Worm (Caenorhabditis elegans): ENCODE measurements around the gene B0563.6.
A peak's percentile ranks its signal among the peaks of the same experiment; 100 is the strongest.

B0563.6 gene

DNA sequence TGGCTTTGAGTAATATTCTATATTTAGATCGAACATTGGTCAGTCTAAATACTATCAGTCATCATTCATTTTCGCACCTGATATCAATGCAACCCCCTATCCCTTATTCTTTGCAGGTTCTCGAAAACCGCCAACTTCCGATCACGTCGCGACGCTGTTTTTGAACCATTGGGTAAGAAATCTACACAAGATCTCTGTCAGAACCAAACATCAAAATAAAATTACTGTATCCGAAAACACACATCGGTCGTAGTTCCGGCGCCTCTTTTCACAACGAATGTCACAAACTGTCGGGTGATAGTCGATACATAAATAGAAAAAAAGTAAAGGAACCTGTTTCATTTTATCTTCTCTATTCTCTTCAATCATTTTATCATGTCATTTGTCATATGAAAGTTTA lies 9.5 kb downstream of the B0563.6 start (continued):
- TF ChIP-seq ztf-6 (GFP tag; IDR thresholded peaks at IDR 0.05) (no peak), rpc-1 (optimal IDR thresholded peaks at IDR 0.05) (no peak), rpc-1 (tag; optimal IDR thresholded peaks at IDR 0.05) (no peak), lsl-1 (GFP tag; optimal IDR thresholded peaks at IDR 0.05) (no peak), tbx-9 (tag; optimal IDR thresholded peaks at IDR 0.05; ENCODE audit: borderline replicate concordance) (no peak), dpff-1 (tag; optimal IDR thresholded peaks at IDR 0.05) (no peak), athp-1 (tag; optimal IDR thresholded peaks at IDR 0.05) (no peak), chd-7 (tag; optimal IDR thresholded peaks at IDR 0.05) (peak; percentile 15), hmg-20 (GFP tag; IDR thresholded peaks at IDR 0.05) (no peak), hlh-12 (tag; optimal IDR thresholded peaks at IDR 0.05) (no peak), lsy-27 (tag; optimal IDR thresholded peaks at IDR 0.05; ENCODE audit: borderline replicate concordance, insufficient read depth) (no peak), ekl-4 (GFP tag; IDR thresholded peaks at IDR 0.05) (no peak), efl-1 (GFP tag; optimal IDR thresholded peaks at IDR 0.05) (no peak), ceh-91 (GFP tag; IDR thresholded peaks at IDR 0.05) (no peak), akir-1 (GFP tag; optimal IDR thresholded peaks at IDR 0.05) (no peak), nfya-1 (tag; optimal IDR thresholded peaks at IDR 0.05; ENCODE audit: borderline replicate concordance, insufficient read depth) (no peak), sea-2 (GFP tag; IDR thresholded peaks at IDR 0.05) (no peak)

DNA sequence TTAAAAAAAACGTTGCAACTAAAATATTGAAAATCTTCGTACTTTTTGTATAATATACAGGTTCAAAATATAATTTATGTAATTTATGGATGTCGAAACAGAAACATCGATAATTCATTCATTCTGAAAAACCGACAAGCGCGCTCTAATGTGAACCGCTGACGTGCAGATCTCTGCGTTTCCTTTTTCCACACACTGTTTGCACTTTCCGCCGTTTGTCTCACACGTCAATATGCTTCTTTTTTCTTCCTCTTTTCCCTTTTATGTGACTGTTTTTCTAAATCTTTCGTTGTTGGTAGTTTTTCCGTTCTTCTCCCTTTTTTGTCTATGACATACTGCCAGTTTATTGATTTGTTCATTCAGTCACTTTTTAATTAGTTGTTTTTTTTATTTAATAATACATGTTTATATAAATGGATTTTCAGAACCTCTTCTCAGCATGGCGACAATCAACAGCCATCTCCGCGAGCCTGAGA lies 12.8 kb downstream of the B0563.6 start, which contains the start of gene tmbi-4:
TSS of gene tmbi-4 (plus strand) at position 426 of the 476 bp plus-strand sequence.
- peak; percentile 15 for TF ChIP-seq unc-62 (GFP tag; optimal IDR thresholded peaks at IDR 0.05)
- TF ChIP-seq cebp-1 (GFP tag; IDR thresholded peaks at IDR 0.05) = no peak
- peak; percentile 52 for TF ChIP-seq cebp-1 (tag; optimal IDR thresholded peaks at IDR 0.05)
- TF ChIP-seq tbx-9 (tag; optimal IDR thresholded peaks at IDR 0.05; ENCODE audit: borderline replicate concordance) = no peak
- TF ChIP-seq akir-1 (GFP tag; optimal IDR thresholded peaks at IDR 0.05) = no peak
- TF ChIP-seq attf-5 (GFP tag; optimal IDR thresholded peaks at IDR 0.05) = peak; percentile 33
- peak in 1 of 2 experiments; percentile 57 for TF ChIP-seq let-607 (tag; optimal IDR thresholded peaks at IDR 0.05)
- TF ChIP-seq nhr-80 (tag; optimal IDR thresholded peaks at IDR 0.05) = peak; percentile 56
- TF ChIP-seq K12H6.12 (tag; optimal IDR thresholded peaks at IDR 0.05) = peak; percentile 8
- no peak for TF ChIP-seq sdz-38 (tag; optimal IDR thresholded peaks at IDR 0.05)
- TF ChIP-seq dpff-1 (tag; optimal IDR thresholded peaks at IDR 0.05) = no peak
- peak; percentile 83 for TF ChIP-seq hmg-1.2 (GFP tag; IDR thresholded peaks at IDR 0.05)
- 0 out of 2 replicates have a peak, but pooled peaks have one; percentile 31 for TF ChIP-seq K11D2.4 (GFP tag; IDR thresholded peaks at IDR 0.05)
- no peak for TF ChIP-seq madf-3 (GFP tag; IDR thresholded peaks at IDR 0.05)
- TF ChIP-seq lin-40 (tag; optimal IDR thresholded peaks at IDR 0.05) = peak; percentile 53
- TF ChIP-seq somi-1 (GFP tag; optimal IDR thresholded peaks at IDR 0.05) = no peak
- peak; percentile 69 for TF ChIP-seq mcd-1 (GFP tag; IDR thresholded peaks at IDR 0.05)

DNA sequence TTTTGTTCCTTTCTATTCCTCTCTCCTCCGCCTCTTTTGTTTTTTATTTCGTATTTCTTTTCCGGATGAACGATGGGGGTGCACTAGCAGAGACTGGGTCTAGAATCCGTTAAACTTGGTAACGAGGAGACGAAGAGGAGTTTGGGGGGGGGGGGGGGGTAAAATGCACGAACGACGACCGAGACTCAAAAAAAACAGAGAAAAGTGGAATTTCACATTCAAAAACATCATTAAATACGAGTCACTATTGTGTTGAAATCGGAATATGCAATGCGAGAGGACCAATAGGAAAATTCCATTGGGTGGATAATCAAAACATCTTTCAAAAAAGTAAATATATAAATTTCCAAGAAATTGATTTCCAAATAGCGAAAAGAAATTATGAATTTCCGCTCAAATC lies 16.7 kb downstream of the B0563.6 start, which contains the start of gene B0563.7:
TSS of gene B0563.7 (minus strand) at position 101 of the 400 bp plus-strand sequence.
- TF ChIP-seq nfyb-1 (GFP tag; IDR thresholded peaks at IDR 0.05) (no peak), tbp1 (GFP tag; optimal IDR thresholded peaks at IDR 0.05) (no peak), madf-8 (GFP tag; conservative IDR thresholded peaks at IDR 0.05) (no peak)

DNA sequence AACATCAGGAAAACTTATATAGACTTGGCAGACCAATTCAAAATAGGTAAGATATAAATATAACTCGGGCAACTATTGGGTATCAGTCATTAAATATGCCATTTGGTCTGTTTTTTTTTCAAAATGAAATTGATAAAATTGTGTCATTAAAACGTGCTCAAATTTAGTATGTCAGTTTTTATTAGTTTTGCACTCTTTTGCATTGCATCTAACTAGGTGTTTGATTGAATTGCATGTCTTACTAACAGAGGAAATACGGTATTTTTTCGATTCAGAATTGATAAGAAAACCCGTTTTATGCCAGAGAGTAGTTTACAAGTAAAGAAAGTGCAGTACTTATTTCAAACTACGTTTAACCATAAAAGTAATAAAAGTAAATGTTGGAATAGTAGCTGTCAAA lies 18.2 kb downstream of the B0563.6 start:
- TF ChIP-seq snpc-1.1 (tag; optimal IDR thresholded peaks at IDR 0.05; ENCODE audit: insufficient read depth) (no peak), bed-2 (GFP tag; IDR thresholded peaks at IDR 0.05) (no peak), sptf-2 (GFP tag; optimal IDR thresholded peaks at IDR 0.05) (no peak), snpc-4 (GFP tag; optimal IDR thresholded peaks at IDR 0.05) (no peak), snpc-4 (tag; optimal IDR thresholded peaks at IDR 0.05) (no peak), ccch-3 (GFP tag; optimal IDR thresholded peaks at IDR 0.05) (no peak), hrde-1 (tag; optimal IDR thresholded peaks at IDR 0.05; ENCODE audit: borderline replicate concordance) (no peak), atf-7 (tag; optimal IDR thresholded peaks at IDR 0.05) (no peak), F33H1.4 (GFP tag; IDR thresholded peaks at IDR 0.05) (no peak), dox-1 (GFP tag; IDR thresholded peaks at IDR 0.05) (no peak), egl-44 (GFP tag; IDR thresholded peaks at IDR 0.05) (no peak), Y53F4B.3 (GFP tag; IDR thresholded peaks at IDR 0.05) (no peak)
